Fruit fly (Drosophila melanogaster) S2 (cell line): ENCODE measurements around the gene CSN8.

ENCODE experiments used
- CG8478 ChIP-seq: fragments of >200 bp; optimal IDR thresholded peaks from 2 replicates; lab custom pipeline; 2018
- CTCF ChIP-seq, 2 experiments: fragments of >200 bp; optimal IDR thresholded peaks; 2 replicates each; lab custom pipeline; 2018

DNA sequence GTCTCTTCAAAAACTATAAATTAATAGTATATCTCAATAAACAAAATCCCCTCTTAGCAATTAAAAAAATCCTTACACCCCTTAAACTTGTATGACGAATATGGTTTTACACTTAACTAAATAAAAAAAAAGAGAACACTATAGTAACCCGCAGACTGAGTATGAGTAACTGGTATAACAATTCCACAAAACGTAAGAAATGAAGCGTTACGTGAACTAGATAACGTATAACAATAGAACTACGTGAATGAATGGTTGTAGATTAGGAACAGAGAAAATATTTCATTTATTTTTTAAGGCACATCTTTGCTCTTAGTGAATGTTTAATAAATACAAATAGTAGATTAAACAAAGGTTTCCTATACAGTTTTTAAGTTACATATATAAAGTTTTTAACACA is 9.2 kb upstream of the CSN8 start:
- TF ChIP-seq CTCF (optimal IDR thresholded peaks at IDR 0.05; lab: Kevin White, UChicago) (no peak), CG8478 (lab: Kevin White, UChicago) (no peak)
